Fruit fly (Drosophila melanogaster) whole organism, adult: ENCODE data around the gene CG43248.

Experiments used
- CG11617 ChIP-seq: fragments of 200-800 bp; sonication (Bioruptor generic); optimal IDR thresholded peaks from 2 replicates; lab custom pipeline; 2017; ENCODE audit warnings: mild to moderate bottlenecking, missing biosample characterization, missing genetic modification reagents, missing genetic modification characterization
- CG12768 ChIP-seq: fragments of 200-800 bp; sonication (Bioruptor generic); optimal IDR thresholded peaks from 2 replicates; lab custom pipeline; 2017; ENCODE audit warnings: missing biosample characterization, missing genetic modification characterization, mild to moderate bottlenecking, moderate library complexity, missing genetic modification reagents
- CG14711 ChIP-seq: fragments of 200-800 bp; sonication (Bioruptor generic); optimal IDR thresholded peaks from 2 replicates; lab custom pipeline; 2018; ENCODE audit warnings: missing biosample characterization, mild to moderate bottlenecking, missing genetic modification characterization, moderate library complexity
- CG1620 ChIP-seq: fragments of 200-800 bp; sonication (Bioruptor generic); optimal IDR thresholded peaks from 2 replicates; lab custom pipeline; 2016; ENCODE audit warnings: missing biosample characterization, missing genetic modification characterization
- Clk ChIP-seq: fragments of 200-800 bp; sonication (Bioruptor generic); optimal IDR thresholded peaks from 2 replicates; lab custom pipeline; 2017; ENCODE audit warnings: missing biosample characterization, missing genetic modification characterization
- Mnt ChIP-seq: fragments of 200-800 bp; sonication (Bioruptor generic); optimal IDR thresholded peaks from 2 replicates; lab custom pipeline; 2016; ENCODE audit warnings: missing biosample characterization, mild to moderate bottlenecking, missing genetic modification characterization
- bab1 ChIP-seq: fragments of 200-800 bp; sonication (Bioruptor generic); optimal IDR thresholded peaks from 3 replicates; lab custom pipeline; 2019; ENCODE audit warnings: missing biosample characterization, mild to moderate bottlenecking, missing genetic modification characterization, moderate library complexity
- cic ChIP-seq: fragments of 200-800 bp; sonication (Bioruptor generic); optimal IDR thresholded peaks from 2 replicates; lab custom pipeline; 2017; ENCODE audit warnings: missing biosample characterization, mild to moderate bottlenecking, missing genetic modification characterization, moderate library complexity
- cnc ChIP-seq, 2 experiments: fragments of >200 bp; optimal IDR thresholded peaks; 2 replicates each; lab custom pipeline; 2017
- pad ChIP-seq: fragments of 200-800 bp; sonication (Bioruptor generic); optimal IDR thresholded peaks from 3 replicates; lab custom pipeline; 2017; ENCODE audit warnings: missing biosample characterization, missing genetic modification characterization, mild to moderate bottlenecking, moderate library complexity, missing genetic modification reagents
- toe ChIP-seq: fragments of 200-800 bp; sonication (Bioruptor generic); optimal IDR thresholded peaks from 2 replicates; lab custom pipeline; 2016; ENCODE audit warnings: missing biosample characterization, missing genetic modification characterization

DNA sequence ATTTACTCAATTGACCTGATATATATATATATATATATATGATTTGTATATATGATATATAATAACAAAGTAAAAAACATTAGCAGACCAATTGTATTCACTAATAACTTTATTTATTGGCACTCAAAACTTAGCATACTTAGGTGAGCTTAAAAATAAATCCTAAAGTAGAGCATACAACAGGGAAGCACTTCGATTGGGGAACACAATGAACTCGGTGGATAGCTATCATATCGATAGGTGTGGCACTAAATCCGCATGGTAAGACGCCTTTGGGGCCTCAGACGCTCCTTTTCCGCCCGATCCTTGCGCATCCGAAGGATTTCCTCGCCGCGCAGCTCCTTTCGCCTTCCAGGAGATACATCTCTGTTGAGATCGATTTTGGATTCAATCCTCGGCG, 14.8 kb downstream of the CG43248 start:
- TF ChIP-seq cnc (optimal IDR thresholded peaks at IDR 0.05; lab: Kevin White, UChicago) (no peak), Mnt (GFP tag; lab: Kevin White, UChicago) (no peak), pad (GFP tag; lab: Kevin White, UChicago) (no peak), CG12768 (no peak), toe (GFP tag; lab: Kevin White, UChicago) (no peak), bab1 (GFP tag; lab: Kevin White, UChicago) (no peak), cic (no peak), CG11617 (GFP tag; lab: Kevin White, UChicago) (no peak), CG14711 (tag; lab: Kevin White, UChicago) (no peak), CG1620 (GFP tag; lab: Kevin White, UChicago) (no peak), Clk (no peak)
